Worm (Caenorhabditis elegans): ENCODE measurements around the gene Y66D12A.13.

ce11 chrIII:11590255-11590654 is 42.1 kb downstream of the Y66D12A.13 start:
- TF ChIP-seq him-1 (tag; optimal IDR thresholded peaks at IDR 0.05) (no peak), dao-5 (tag; optimal IDR thresholded peaks at IDR 0.05) (no peak)
